Fruit fly (Drosophila melanogaster): ENCODE results near the gene CG45263.
A peak's percentile ranks its signal among the peaks of the same experiment; 100 is the strongest.

The CG45263 gene

dm6 chr3R:8463904-8464303, 13.5 kb downstream of the CG45263 start:
- no peak for TF ChIP-seq CG17801 (GFP tag; optimal IDR thresholded peaks at IDR 0.05; ENCODE audit: partially characterized antibody)

DNA sequence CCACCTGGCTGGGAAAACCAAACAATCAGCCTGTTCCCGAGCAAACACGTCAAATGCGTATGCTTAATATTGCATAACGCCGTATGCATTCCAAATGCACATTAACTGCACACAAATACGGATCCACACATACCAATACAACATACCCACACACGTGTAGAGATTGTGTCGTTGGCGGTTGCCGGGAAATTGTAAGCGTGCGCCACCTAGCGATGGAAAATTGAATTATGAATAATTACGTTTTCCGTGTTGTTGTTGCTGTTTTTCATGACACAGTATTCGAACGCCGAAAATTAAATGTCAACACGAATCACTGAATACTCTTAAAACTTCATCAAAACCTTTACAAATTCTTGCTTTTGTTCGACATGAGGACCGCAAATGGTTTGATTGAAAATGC, 21.0 kb downstream of the CG45263 start:
- TF ChIP-seq CG17801 (GFP tag; optimal IDR thresholded peaks at IDR 0.05; ENCODE audit: partially characterized antibody) = no peak

DNA sequence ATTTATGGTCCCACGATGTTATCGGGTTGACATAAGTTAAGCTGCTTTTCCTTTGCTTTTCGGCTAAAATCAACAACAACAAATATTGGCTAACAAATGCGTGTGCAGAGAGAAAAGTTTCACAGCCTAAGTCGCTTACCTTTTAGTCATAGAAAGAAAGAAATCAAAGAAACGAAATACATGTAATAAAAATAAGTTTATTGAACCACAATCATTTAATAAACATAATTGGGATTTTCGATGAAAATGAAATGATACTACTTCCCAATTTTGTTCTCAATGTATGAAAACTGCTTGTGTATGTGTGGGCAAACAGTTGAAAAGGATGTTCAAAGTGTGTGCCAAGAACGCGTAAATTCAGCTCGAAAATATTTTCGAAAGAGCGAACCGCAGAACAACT, 24.1 kb downstream of the CG45263 start:
- no peak for TF ChIP-seq CG17801 (GFP tag; optimal IDR thresholded peaks at IDR 0.05; ENCODE audit: partially characterized antibody)

DNA sequence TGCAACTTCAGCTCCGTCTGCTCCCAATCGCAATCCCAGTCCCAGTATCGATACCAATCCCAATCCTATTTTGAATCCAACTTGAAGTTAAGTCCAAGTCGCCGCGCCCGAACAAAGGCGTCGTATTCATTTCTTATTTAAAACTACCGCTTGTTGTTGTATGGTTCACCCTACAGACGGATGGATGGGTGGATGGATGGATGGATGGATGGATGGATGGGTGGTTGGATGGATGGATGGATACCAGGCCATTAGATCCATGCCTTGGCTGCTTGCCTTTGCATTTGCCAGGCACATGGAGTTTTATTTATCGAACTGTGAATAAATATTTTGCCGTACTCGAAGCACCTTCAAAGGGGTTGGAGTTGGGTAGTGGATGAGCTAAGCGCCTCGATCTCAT, 28.5 kb downstream of the CG45263 start:
- TF ChIP-seq CG17801 (GFP tag; optimal IDR thresholded peaks at IDR 0.05; ENCODE audit: partially characterized antibody) = no peak

DNA sequence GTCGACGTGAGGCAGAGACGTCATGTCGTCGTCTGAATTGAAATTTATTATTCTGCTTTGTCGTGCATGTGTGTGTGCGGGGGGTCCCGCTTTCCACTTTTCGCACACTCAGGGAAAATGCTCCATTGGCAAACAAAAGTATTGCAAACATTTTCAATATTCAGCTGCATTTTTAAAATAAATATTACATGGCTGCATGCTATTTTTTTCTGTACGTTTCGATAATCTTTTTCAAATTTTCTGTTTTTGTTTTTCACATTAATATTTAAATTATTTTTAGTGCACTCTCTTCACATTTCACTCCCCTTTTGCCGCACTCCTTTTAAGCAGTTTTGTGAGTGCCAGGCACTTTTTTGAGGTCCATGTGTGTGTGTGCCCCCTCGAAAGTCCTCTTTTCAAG, 32.0 kb downstream of the CG45263 start:
- no peak for TF ChIP-seq CG17801 (GFP tag; optimal IDR thresholded peaks at IDR 0.05; ENCODE audit: partially characterized antibody)

DNA sequence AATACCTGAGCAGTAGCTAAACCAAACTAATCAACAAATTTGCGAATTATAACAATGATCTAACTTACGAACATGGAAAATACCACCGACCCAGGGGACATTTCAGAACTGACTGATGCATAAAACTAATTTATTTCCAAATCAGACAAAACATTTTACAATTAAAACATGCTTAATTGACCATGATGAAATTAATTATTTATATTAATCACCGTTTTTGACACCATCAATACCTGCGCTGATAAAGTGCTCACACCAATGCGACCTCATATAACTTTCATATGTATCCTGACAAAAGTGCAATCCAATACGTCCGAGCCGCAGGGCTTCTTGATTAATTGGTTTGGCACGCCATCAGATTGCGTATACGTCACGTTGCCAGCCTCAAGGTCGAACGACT, 56.9 kb downstream of the CG45263 start, which contains the start of gene Obp85a:
Gene Obp85a (minus strand): TSS at position 101 of the 400 bp plus-strand sequence.
- TF ChIP-seq CG17801 (GFP tag; optimal IDR thresholded peaks at IDR 0.05; ENCODE audit: partially characterized antibody) = no peak

DNA sequence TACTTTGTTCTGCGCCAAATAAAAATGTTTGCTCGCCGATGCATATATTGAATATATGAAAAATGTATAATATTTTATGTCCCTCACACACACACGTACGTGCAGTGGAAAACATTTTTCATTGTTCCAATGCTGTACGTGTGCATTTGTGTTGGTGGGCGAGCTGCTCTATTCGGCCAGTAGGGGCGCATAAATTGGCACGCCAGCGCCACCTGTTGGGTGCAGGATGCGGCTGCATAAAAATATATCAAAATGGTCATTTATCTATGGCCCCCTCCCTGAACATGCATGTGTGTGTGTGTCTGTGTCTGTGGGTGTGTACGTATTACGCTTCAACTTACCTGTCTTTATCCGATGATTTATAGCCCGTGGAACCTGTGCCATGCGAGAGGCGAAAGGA, 87.8 kb downstream of the CG45263 start:
- no peak for TF ChIP-seq CG17801 (GFP tag; optimal IDR thresholded peaks at IDR 0.05; ENCODE audit: partially characterized antibody)

- TF ChIP-seq CG17801 (GFP tag; optimal IDR thresholded peaks at IDR 0.05; ENCODE audit: partially characterized antibody) = no peak
Measured at dm6 chr3R:8368553-8368952, 108.9 kb downstream of the CG45263 start.

DNA sequence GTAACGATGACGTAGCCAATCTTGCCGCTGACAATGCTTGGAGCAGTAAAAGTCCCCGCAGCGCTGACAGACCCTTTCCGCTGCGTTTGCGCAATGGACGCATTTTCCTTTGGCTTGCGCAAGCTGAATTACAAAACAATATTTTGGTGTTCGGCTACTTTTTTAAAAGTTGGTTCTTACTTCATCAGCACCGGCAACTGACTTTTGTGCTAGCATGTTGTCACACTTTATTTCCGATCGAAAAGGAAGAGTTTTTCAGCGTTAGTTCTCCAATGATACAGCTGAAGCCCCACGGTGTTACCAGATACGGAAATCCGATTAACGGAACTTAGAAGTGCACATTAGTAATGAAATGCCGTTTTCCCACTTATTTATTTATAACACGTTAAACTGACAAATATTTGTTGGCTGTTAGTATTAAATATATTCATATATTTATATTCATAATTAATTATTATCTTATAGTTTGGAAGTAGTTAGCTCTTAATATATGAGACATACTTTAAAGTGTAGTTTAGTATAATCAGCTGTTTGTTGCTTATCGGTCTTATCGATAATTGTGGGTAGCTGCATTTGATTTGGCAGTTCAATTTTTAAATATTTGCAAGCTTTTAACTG, 115.0 kb downstream of the CG45263 start, which contains the start of the genes Veneno and CG7963:
Gene Veneno (minus strand): TSS at position 296 of the 618 bp plus-strand sequence.
Gene CG7963 (plus strand): TSS at position 568 of the 618 bp plus-strand sequence.
- no peak for TF ChIP-seq CG17801 (GFP tag; optimal IDR thresholded peaks at IDR 0.05; ENCODE audit: partially characterized antibody)

DNA sequence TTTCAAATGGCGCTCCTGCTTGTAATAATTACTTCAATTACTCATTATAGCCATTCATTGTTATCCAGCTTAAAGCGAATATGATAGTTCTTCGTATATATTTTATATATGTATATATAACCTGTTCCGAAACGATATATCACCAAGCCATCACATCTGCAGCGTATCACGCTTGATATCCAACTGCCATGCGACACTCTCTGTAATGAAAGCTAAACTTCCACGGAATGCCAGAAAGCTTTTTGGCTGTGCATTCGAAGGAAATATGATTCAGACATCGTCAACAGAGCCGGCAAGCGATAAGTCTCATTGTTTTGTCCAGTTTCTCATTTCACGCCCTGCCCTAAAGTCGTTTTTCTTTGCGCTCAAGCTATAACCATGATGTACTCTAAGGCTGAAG, 119.4 kb downstream of the CG45263 start:
- no peak for TF ChIP-seq CG17801 (GFP tag; optimal IDR thresholded peaks at IDR 0.05; ENCODE audit: partially characterized antibody)

DNA sequence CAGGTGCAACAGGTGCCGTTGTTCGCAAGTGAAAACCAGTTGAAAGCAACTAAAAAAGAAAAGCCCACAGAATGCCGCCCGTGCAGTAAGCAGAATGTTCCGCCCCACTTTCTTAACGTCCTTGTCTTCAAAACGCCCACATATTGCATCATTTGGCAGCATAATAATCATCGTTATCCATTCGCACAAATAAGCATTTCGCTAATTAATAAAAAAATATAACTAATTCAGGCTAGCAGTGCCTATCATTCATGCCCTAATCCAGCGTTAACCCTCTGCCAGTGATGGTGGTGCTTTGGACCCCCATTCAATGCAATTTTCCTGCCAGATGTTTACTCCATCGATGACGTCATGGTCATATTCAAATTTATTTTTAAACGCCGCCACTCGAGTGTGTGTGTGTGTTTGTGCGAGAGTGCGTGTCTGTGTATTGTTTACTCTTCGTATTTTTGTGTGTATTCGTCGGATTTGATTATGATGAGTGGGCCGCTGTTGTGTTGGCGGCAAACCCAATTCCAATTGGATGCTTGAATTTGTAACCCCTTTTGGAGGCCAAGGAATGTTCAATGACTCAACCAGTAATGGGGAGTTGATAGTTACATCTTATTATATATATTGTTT, 119.9 kb downstream of the CG45263 start:
- no peak for TF ChIP-seq CG17801 (GFP tag; optimal IDR thresholded peaks at IDR 0.05; ENCODE audit: partially characterized antibody)

dm6 chr3R:8356626-8357290, 120.7 kb downstream of the CG45263 start, which contains the start of gene stck:
TSS of gene stck (plus strand) at chr3R:8356978.
- TF ChIP-seq CG17801 (GFP tag; optimal IDR thresholded peaks at IDR 0.05; ENCODE audit: partially characterized antibody) = no peak

- TF ChIP-seq CG17801 (GFP tag; optimal IDR thresholded peaks at IDR 0.05; ENCODE audit: partially characterized antibody) = no peak
Measured at dm6 chr3R:8355579-8355978, 121.8 kb downstream of the CG45263 start.

DNA sequence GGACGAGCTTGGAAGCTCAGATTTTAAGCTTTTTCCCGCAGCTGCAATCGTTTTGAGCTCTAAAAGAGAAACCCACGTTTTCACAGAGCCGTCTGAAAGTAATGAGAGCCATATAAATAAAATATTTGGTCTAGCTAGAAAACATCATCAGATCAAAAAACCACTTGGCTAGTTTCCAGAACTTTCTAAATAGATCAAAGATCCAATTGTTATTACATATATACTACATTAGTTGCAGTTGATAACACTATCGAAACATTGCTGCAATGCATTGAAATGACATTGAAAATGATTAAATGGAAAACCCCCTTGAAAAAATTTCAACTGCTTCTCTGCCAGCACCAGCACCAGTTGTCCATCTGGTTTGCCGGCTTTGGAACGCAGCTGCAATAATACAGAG, 122.4 kb downstream of the CG45263 start:
- TF ChIP-seq CG17801 (GFP tag; optimal IDR thresholded peaks at IDR 0.05; ENCODE audit: partially characterized antibody) = peak; percentile 63

- TF ChIP-seq CG17801 (GFP tag; optimal IDR thresholded peaks at IDR 0.05; ENCODE audit: partially characterized antibody) = peak; percentile 66
Measured at dm6 chr3R:8354458-8354857, 123.0 kb downstream of the CG45263 start.

DNA sequence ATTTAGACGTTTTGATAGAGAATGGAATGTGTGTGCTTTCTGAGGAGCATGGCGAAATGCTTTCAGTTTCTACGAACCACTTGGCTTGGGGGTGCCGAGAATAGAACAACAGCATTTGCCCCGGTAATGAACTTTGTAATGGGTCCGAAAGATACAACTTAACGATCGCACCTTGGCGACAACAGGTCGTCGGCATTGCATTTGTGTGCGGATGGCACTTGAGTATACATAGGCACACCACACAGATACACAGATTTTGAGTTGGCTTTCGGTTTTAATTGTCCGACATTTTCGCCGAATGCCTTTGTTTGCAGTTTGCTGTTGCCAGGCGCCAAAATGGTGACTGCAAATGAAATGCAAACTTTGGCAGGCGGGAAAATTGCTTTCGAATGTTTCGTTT, 123.4 kb downstream of the CG45263 start:
- no peak for TF ChIP-seq CG17801 (GFP tag; optimal IDR thresholded peaks at IDR 0.05; ENCODE audit: partially characterized antibody)
